Fruit fly (Drosophila melanogaster): ENCODE data around the gene P5CDh1.

dm6 chr3L:21828177-21828589 is 13.0 kb downstream of the P5CDh1 start, which contains the start of gene CG32448:
- TF ChIP-seq CTCF (optimal IDR thresholded peaks at IDR 0.05): no peak
- TF ChIP-seq CG8478 (optimal IDR thresholded peaks at IDR 0.05): no peak

All from S2 (cell line).